Worm (Caenorhabditis elegans): ENCODE measurements around the gene cyp-13A6.

Gene cyp-13A6

DNA sequence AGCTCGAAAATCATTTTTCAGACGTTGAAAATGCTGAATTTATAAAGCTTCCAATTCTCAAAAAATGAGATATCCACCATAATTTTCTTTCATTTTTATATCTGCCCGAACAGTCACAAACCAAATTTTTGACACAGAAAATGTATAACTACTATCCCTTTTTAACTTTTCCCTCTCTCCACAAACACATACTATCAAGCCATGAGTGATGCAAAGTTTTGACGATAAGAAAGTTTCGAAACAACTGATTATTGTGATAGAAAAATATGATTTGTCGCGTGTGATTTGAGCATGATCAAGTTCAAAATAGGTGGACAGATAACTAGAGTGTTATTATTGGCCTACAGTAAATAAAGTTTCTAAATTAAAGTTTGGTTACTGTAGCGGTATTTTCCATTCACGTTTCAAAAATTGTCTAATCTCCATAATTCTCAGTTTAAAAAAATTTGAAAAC, 4.9 kb upstream of the cyp-13A6 start, which contains the start of gene cyp-13A8:
Gene cyp-13A8 (minus strand): TSS at position 51 of the 454 bp plus-strand sequence.
- no peak for TF ChIP-seq egl-13 (tag; optimal IDR thresholded peaks at IDR 0.05)
- peak; percentile 31 for TF ChIP-seq nhr-71 (tag; optimal IDR thresholded peaks at IDR 0.05)
- TF ChIP-seq lir-3 (tag; optimal IDR thresholded peaks at IDR 0.05; ENCODE audit: poor library complexity) = no peak
- TF ChIP-seq pag-3 (tag; optimal IDR thresholded peaks at IDR 0.05; ENCODE audit: borderline replicate concordance, insufficient read depth) = no peak
- TF ChIP-seq nhr-20 (tag; optimal IDR thresholded peaks at IDR 0.05) = peak; percentile 93
- no peak for TF ChIP-seq ceh-8 (GFP tag; optimal IDR thresholded peaks at IDR 0.05)
- no peak for TF ChIP-seq hlh-17 (GFP tag; optimal IDR thresholded peaks at IDR 0.05; ENCODE audit: borderline replicate concordance)
- TF ChIP-seq elt-2 (tag; optimal IDR thresholded peaks at IDR 0.05) = peak; percentile 66
- peak; percentile 63 for TF ChIP-seq lin-14 (GFP tag; optimal IDR thresholded peaks at IDR 0.05)
- no peak for TF ChIP-seq hlh-4 (tag; optimal IDR thresholded peaks at IDR 0.05)
- peak; percentile 23 for TF ChIP-seq snu-23 (GFP tag; optimal IDR thresholded peaks at IDR 0.05)
- no peak for TF ChIP-seq unc-86 (tag; optimal IDR thresholded peaks at IDR 0.05)
- TF ChIP-seq mef-2 (tag; optimal IDR thresholded peaks at IDR 0.05) = no peak
- TF ChIP-seq ceh-90 (tag; optimal IDR thresholded peaks at IDR 0.05) = no peak
- TF ChIP-seq dpl-1 (GFP tag; optimal IDR thresholded peaks at IDR 0.05) = no peak
- TF ChIP-seq lin-35 (GFP tag; optimal IDR thresholded peaks at IDR 0.05) = peak in 1 of 2 experiments; percentile 39
- TF ChIP-seq C34B4.2 (tag; optimal IDR thresholded peaks at IDR 0.05) = no peak
- peak in 1 of 6 experiments; percentile 43 for TF ChIP-seq elt-3 (tag; optimal IDR thresholded peaks at IDR 0.05)
- TF ChIP-seq tlp-1 (tag; optimal IDR thresholded peaks at IDR 0.05) = no peak
- TF ChIP-seq sptf-1 (tag; optimal IDR thresholded peaks at IDR 0.05) = no peak
- TF ChIP-seq blmp-1 (tag; optimal IDR thresholded peaks at IDR 0.05) = peak; percentile 32
- peak; percentile 60 for TF ChIP-seq nhr-85 (tag)
- no peak for TF ChIP-seq Y116A8C.19 (tag; optimal IDR thresholded peaks at IDR 0.05; ENCODE audit: borderline replicate concordance)
- no peak for TF ChIP-seq efl-1 (optimal IDR thresholded peaks at IDR 0.05)
- peak in 1 of 2 experiments; percentile 91 for TF ChIP-seq efl-1 (GFP tag; optimal IDR thresholded peaks at IDR 0.05 in 1 of 2)
- TF ChIP-seq C16A3.4 (tag; optimal IDR thresholded peaks at IDR 0.05) = no peak
- no peak for TF ChIP-seq unc-130 (tag; optimal IDR thresholded peaks at IDR 0.05)
- no peak for TF ChIP-seq isw-1 (GFP tag; IDR thresholded peaks at IDR 0.05)
- no peak for TF ChIP-seq F16B12.6 (tag; optimal IDR thresholded peaks at IDR 0.05)
- TF ChIP-seq nhr-237 (tag; optimal IDR thresholded peaks at IDR 0.05) = no peak
- TF ChIP-seq zip-4 (GFP tag; optimal IDR thresholded peaks at IDR 0.05) = no peak

DNA sequence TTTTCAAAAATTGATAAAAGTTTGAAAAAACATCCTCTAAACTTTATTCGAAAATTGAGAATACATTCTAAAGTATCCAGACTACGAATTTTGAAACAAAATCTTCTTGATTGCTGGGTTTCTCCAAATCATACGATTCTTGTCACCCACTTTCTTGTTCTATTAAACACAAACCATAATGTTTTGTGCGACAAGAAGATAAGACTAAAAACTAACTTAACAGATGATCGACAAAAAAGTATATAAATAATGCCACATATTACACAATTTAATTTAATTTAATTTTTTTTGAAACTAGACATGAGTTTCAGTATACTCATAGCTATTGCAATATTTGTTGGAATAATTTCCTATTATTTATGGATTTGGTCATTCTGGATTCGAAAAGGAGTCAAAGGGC, 699 bp upstream of the cyp-13A6 start, which contains the start of gene cyp-13A7:
Gene cyp-13A7 (plus strand): TSS at position 301 of the 400 bp plus-strand sequence.
- TF ChIP-seq ceh-88 (GFP tag; IDR thresholded peaks at IDR 0.05) (no peak), sptf-1 (tag; optimal IDR thresholded peaks at IDR 0.05) (no peak), ceh-8 (GFP tag; optimal IDR thresholded peaks at IDR 0.05) (no peak), nhr-85 (tag) (peak; percentile 6), ama-1 (optimal IDR thresholded peaks at IDR 0.05) (no peak), fkh-8 (tag; optimal IDR thresholded peaks at IDR 0.05) (no peak), nhr-20 (tag; optimal IDR thresholded peaks at IDR 0.05) (peak; percentile 17)

DNA sequence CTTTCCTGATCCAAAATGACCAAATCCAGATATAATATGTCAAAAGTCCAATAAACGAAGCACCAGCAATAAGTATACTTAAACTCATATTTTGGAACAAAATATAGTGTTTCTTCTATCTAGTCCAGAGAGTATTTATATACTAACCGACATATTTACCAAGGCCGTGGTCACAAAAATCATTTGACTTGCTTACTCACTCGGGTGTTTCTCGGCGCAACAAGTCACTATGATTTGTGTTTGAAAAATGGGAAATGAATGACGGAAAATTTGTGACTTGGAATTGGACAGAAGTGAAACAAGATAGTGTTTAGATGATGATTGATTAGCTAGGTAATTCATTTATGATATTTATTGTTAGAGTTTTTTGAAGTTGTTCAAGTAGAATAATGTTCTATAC, 2.4 kb downstream of the cyp-13A6 start, which contains the start of gene cyp-13A5:
Gene cyp-13A5 (minus strand): TSS at position 112 of the 400 bp plus-strand sequence.
- no peak for TF ChIP-seq C04F5.9 (tag; optimal IDR thresholded peaks at IDR 0.05)
- TF ChIP-seq pax-3 (tag; optimal IDR thresholded peaks at IDR 0.05) = no peak
- TF ChIP-seq pqm-1 (tag; optimal IDR thresholded peaks at IDR 0.05) = no peak
- TF ChIP-seq irx-1 (tag; optimal IDR thresholded peaks at IDR 0.05) = no peak
- no peak for TF ChIP-seq lin-13 (GFP tag; optimal IDR thresholded peaks at IDR 0.05)
- no peak for TF ChIP-seq nhr-47 (tag; optimal IDR thresholded peaks at IDR 0.05)
- TF ChIP-seq grh-1 (GFP tag; IDR thresholded peaks at IDR 0.05) = no peak
- TF ChIP-seq fkh-10 (GFP tag; optimal IDR thresholded peaks at IDR 0.05) = no peak
- no peak for TF ChIP-seq hpl-2 (GFP tag; optimal IDR thresholded peaks at IDR 0.05)
- no peak for TF ChIP-seq rnt-1 (tag; optimal IDR thresholded peaks at IDR 0.05)
- TF ChIP-seq ces-1 (GFP tag; optimal IDR thresholded peaks at IDR 0.05) = no peak
- TF ChIP-seq lsy-2 (tag; optimal IDR thresholded peaks at IDR 0.05) = no peak
- TF ChIP-seq snu-23 (GFP tag; optimal IDR thresholded peaks at IDR 0.05) = peak; percentile 56
- no peak for TF ChIP-seq C34B4.2 (tag; optimal IDR thresholded peaks at IDR 0.05)
- no peak for TF ChIP-seq swsn-7 (tag; optimal IDR thresholded peaks at IDR 0.05)
- TF ChIP-seq mdl-1 (tag; optimal IDR thresholded peaks at IDR 0.05) = peak in 1 of 2 experiments; percentile 5
- peak; percentile 0 for TF ChIP-seq C16A3.4 (tag; optimal IDR thresholded peaks at IDR 0.05)
- TF ChIP-seq lin-14 (GFP tag; optimal IDR thresholded peaks at IDR 0.05) = peak; percentile 80
- TF ChIP-seq ceh-8 (GFP tag; optimal IDR thresholded peaks at IDR 0.05) = no peak
- no peak for TF ChIP-seq ceh-90 (tag; optimal IDR thresholded peaks at IDR 0.05)
- peak; percentile 71 for TF ChIP-seq blmp-1 (tag; optimal IDR thresholded peaks at IDR 0.05)
- no peak for TF ChIP-seq ztf-11 (tag; optimal IDR thresholded peaks at IDR 0.05)
- TF ChIP-seq tlp-1 (tag; optimal IDR thresholded peaks at IDR 0.05) = no peak
- TF ChIP-seq sptf-1 (tag; optimal IDR thresholded peaks at IDR 0.05) = no peak

Measured in whole organism, L1 larva.